Fruit fly (Drosophila melanogaster) whole organism: ENCODE measurements around the gene mbo.

Experiments
- CG8478 ChIP-seq: fragments of >200 bp; optimal IDR thresholded peaks from 2 replicates; lab custom pipeline; 2018; ENCODE audit warnings: inconsistent platforms
- Dll ChIP-seq: fragments of >200 bp; optimal IDR thresholded peaks from 2 replicates; lab custom pipeline; 2017
- EcR ChIP-seq, 2 experiments: fragments of >200 bp; optimal IDR thresholded peaks; 2 replicates each; lab custom pipeline; 2017; ENCODE audit warnings: missing biosample characterization in 2 of 2, missing genetic modification characterization in 2 of 2, missing genetic modification reagents in 2 of 2
- pan ChIP-seq: fragments of >200 bp; optimal IDR thresholded peaks from 2 replicates; lab custom pipeline; 2017
- psq ChIP-seq: fragments of >200 bp; optimal IDR thresholded peaks from 2 replicates; lab custom pipeline; 2017
- usp ChIP-seq: fragments of >200 bp; optimal IDR thresholded peaks from 2 replicates; lab custom pipeline; 2017; ENCODE audit warnings: missing biosample characterization, missing genetic modification characterization, mixed read lengths

- TF ChIP-seq Dll (lab: Kevin White, UChicago) (no peak), pan (lab: Kevin White, UChicago) (no peak), EcR (GFP tag; optimal IDR thresholded peaks at IDR 0.05; lab: Kevin White, UChicago) (no peak), usp (no peak), CG8478 (lab: Kevin White, UChicago) (no peak), psq (lab: Kevin White, UChicago) (no peak)
Observed at dm6 chr3R:12678850-12679249, at the start of gene mbo.
